Worm (Caenorhabditis elegans) whole organism, L1 larva: ENCODE data around the gene eif-2Bepsilon.

Experiments used
- C04F5.9 ChIP-seq: sonication (generic microtip); optimal IDR thresholded peaks from 2 replicates; lab custom pipeline; 2016; ENCODE audit warnings: missing genetic modification characterization, missing compliant biosample characterization
- C16A3.4 ChIP-seq: fragments of 150-350 bp; optimal IDR thresholded peaks from 2 replicates; lab custom pipeline; 2014; ENCODE audit warnings: missing biosample characterization, missing genetic modification characterization
- Y116A8C.19 ChIP-seq: sonication (generic microtip); optimal IDR thresholded peaks from 2 replicates; lab custom pipeline; 2016; ENCODE audit warnings: missing compliant biosample characterization, missing genetic modification characterization, borderline replicate concordance
- ceh-8 ChIP-seq: fragments of 200-800 bp; sonication (Bioruptor generic); optimal IDR thresholded peaks from 2 replicates; lab custom pipeline; 2018; ENCODE audit warnings: mild to moderate bottlenecking, missing genetic modification characterization, moderate library complexity, missing compliant biosample characterization
- dpl-1 ChIP-seq, 3 experiments: fragments of 150-350 bp in 2 of 3; sonication (generic microtip) in 1 of 3; optimal IDR thresholded peaks; 2 replicates each; lab custom pipeline; 2014 to 2017; ENCODE audit warnings: missing biosample characterization in 3 of 3, missing genetic modification characterization in 3 of 3, missing genetic modification reagents in 3 of 3
- efl-1 ChIP-seq, 4 experiments: fragments of 150-350 bp; optimal IDR thresholded peaks in 3 of 4; peaks in 1 of 4; 1 replicate in 1 of 4; 2 replicates in 3 of 4; lab custom pipeline; 2014; ENCODE audit warnings: missing biosample characterization in 2 of 4, missing genetic modification characterization in 2 of 4, missing genetic modification reagents in 2 of 4
- elt-2 ChIP-seq: sonication (generic microtip); optimal IDR thresholded peaks from 2 replicates; lab custom pipeline; 2016; ENCODE audit warnings: missing genetic modification characterization, mild to moderate bottlenecking, inconsistent platforms, missing compliant biosample characterization, missing genetic modification reagents
- elt-3 ChIP-seq, 6 experiments: fragments of 150-350 bp in 1 of 6; sonication (generic microtip); optimal IDR thresholded peaks; 2 replicates each; lab custom pipeline; 2017 to 2018; ENCODE audit warnings: missing biosample characterization in 6 of 6, missing genetic modification characterization in 6 of 6, inconsistent platforms in 1 of 6
- ets-5 ChIP-seq: fragments of 200-800 bp; sonication (Bioruptor generic); IDR thresholded peaks from 2 replicates; pipeline ENCODE4 v1.3.6; 2022; ENCODE audit warnings: missing genetic modification characterization, missing compliant biosample characterization
- fkh-4 ChIP-seq: sonication (generic microtip); optimal IDR thresholded peaks from 2 replicates; lab custom pipeline; 2016; ENCODE audit warnings: missing compliant biosample characterization, missing genetic modification characterization, borderline replicate concordance
- fkh-8 ChIP-seq: sonication (generic microtip); optimal IDR thresholded peaks from 2 replicates; lab custom pipeline; 2016; ENCODE audit warnings: mild to moderate bottlenecking, missing genetic modification characterization, missing compliant biosample characterization
- jun-1 ChIP-seq: fragments of 150-350 bp; optimal IDR thresholded peaks from 2 replicates; lab custom pipeline; 2014; ENCODE audit warnings: missing biosample characterization, missing genetic modification reagents, missing genetic modification characterization
- lin-35 ChIP-seq, 2 experiments: fragments of 150-350 bp; optimal IDR thresholded peaks; 2 replicates each; lab custom pipeline; 2014; ENCODE audit warnings: missing biosample characterization in 2 of 2, missing genetic modification characterization in 2 of 2, missing genetic modification reagents in 2 of 2
- mdl-1 ChIP-seq, 2 experiments: fragments of 150-350 bp; optimal IDR thresholded peaks; 2 replicates each; lab custom pipeline; 2014 to 2017; ENCODE audit warnings: missing biosample characterization in 2 of 2, missing genetic modification characterization in 2 of 2, inconsistent platforms in 1 of 2
- mef-2 ChIP-seq: fragments of 150-350 bp; optimal IDR thresholded peaks from 2 replicates; lab custom pipeline; 2014; ENCODE audit warnings: missing biosample characterization, missing genetic modification characterization
- mep-1 ChIP-seq: fragments of 150-350 bp; optimal IDR thresholded peaks from 2 replicates; lab custom pipeline; 2014; ENCODE audit warnings: missing biosample characterization, missing genetic modification characterization
- nhr-20 ChIP-seq: sonication (generic microtip); optimal IDR thresholded peaks from 2 replicates; lab custom pipeline; 2016; ENCODE audit warnings: mild to moderate bottlenecking, missing genetic modification characterization, missing compliant biosample characterization
- nhr-47 ChIP-seq: sonication (generic microtip); optimal IDR thresholded peaks from 2 replicates; lab custom pipeline; 2016; ENCODE audit warnings: mild to moderate bottlenecking, missing genetic modification characterization, moderate library complexity, missing compliant biosample characterization
- nhr-71 ChIP-seq: sonication (generic microtip); optimal IDR thresholded peaks from 2 replicates; lab custom pipeline; 2016; ENCODE audit warnings: mild to moderate bottlenecking, missing genetic modification characterization, moderate library complexity, missing compliant biosample characterization
- nhr-76 ChIP-seq: sonication (generic microtip); optimal IDR thresholded peaks from 2 replicates; lab custom pipeline; 2017; ENCODE audit warnings: missing biosample characterization, missing genetic modification characterization
- pag-3 ChIP-seq: sonication (generic microtip); optimal IDR thresholded peaks from 2 replicates; lab custom pipeline; 2017; ENCODE audit warnings: missing genetic modification characterization, mild to moderate bottlenecking, missing compliant biosample characterization, antibody characterized with exemption, borderline replicate concordance; ENCODE audit not compliant: insufficient read depth
- pax-3 ChIP-seq: fragments of 200-800 bp; sonication (Bioruptor generic); optimal IDR thresholded peaks from 2 replicates; lab custom pipeline; 2018; ENCODE audit warnings: mild to moderate bottlenecking, missing genetic modification characterization, moderate library complexity, missing compliant biosample characterization
- pqm-1 ChIP-seq: sonication (generic microtip); optimal IDR thresholded peaks from 3 replicates; lab custom pipeline; 2017; ENCODE audit warnings: missing biosample characterization, missing genetic modification characterization
- snu-23 ChIP-seq: sonication (generic microtip); optimal IDR thresholded peaks from 2 replicates; lab custom pipeline; 2016; ENCODE audit warnings: missing genetic modification characterization, missing compliant biosample characterization
- sox-4 ChIP-seq: sonication (generic microtip); optimal IDR thresholded peaks from 2 replicates; lab custom pipeline; 2016; ENCODE audit warnings: missing genetic modification characterization, missing compliant biosample characterization
- sup-37 ChIP-seq: fragments of 200-800 bp; sonication (Bioruptor generic); optimal IDR thresholded peaks from 2 replicates; lab custom pipeline; 2018; ENCODE audit warnings: mild to moderate bottlenecking, missing genetic modification characterization, missing compliant biosample characterization
- unc-130 ChIP-seq: fragments of 150-350 bp; optimal IDR thresholded peaks from 2 replicates; lab custom pipeline; 2017; ENCODE audit warnings: missing biosample characterization, missing genetic modification characterization, inconsistent platforms
- unc-62 ChIP-seq: fragments of 150-350 bp; optimal IDR thresholded peaks from 2 replicates; lab custom pipeline; 2014; ENCODE audit warnings: missing biosample characterization, missing genetic modification reagents, missing genetic modification characterization
- zag-1 ChIP-seq: fragments of 150-350 bp; optimal IDR thresholded peaks from 2 replicates; lab custom pipeline; 2014; ENCODE audit warnings: missing biosample characterization, missing genetic modification characterization
- ztf-11 ChIP-seq, 2 experiments: sonication (generic microtip); optimal IDR thresholded peaks; 2 replicates each; lab custom pipeline; 2016 to 2017; ENCODE audit warnings: missing genetic modification characterization in 2 of 2, missing biosample characterization in 1 of 2, missing compliant biosample characterization in 1 of 2
- ztf-4 ChIP-seq: fragments of 150-350 bp; optimal IDR thresholded peaks from 2 replicates; lab custom pipeline; 2014; ENCODE audit warnings: missing biosample characterization, missing genetic modification characterization

The eif-2Bepsilon gene

ce11 chrII:8616155-8616554 lies 45.5 kb upstream of the eif-2Bepsilon start:
- TF ChIP-seq efl-1 (optimal IDR thresholded peaks at IDR 0.05; lab: Kevin White, UChicago) (no peak), efl-1 (GFP tag; optimal IDR thresholded peaks at IDR 0.05 in 1 of 2; lab: Kevin White, UChicago) (peak in 1 of 2 experiments; percentile 12), sup-37 (GFP tag; lab: Kevin White, UChicago) (no peak), unc-130 (tag; lab: Kevin White, UChicago) (no peak), nhr-71 (tag; lab: Kevin White, UChicago) (no peak), nhr-47 (tag; lab: Kevin White, UChicago) (no peak)
- TF ChIP-seq, all 84 proteins: peak for 1

- TF ChIP-seq C04F5.9 = no peak
- TF ChIP-seq snu-23 (GFP tag; lab: Kevin White, UChicago) = no peak
- no peak for TF ChIP-seq pag-3 (tag; lab: Kevin White, UChicago)
- no peak for TF ChIP-seq elt-3 (tag; optimal IDR thresholded peaks at IDR 0.05; lab: Kevin White, UChicago)
- no peak for TF ChIP-seq mep-1
- no peak for TF ChIP-seq lin-35 (GFP tag; optimal IDR thresholded peaks at IDR 0.05; lab: Kevin White, UChicago)
- no peak for TF ChIP-seq ceh-8 (GFP tag; lab: Kevin White, UChicago)
- no peak for TF ChIP-seq fkh-8 (tag; lab: Kevin White, UChicago)
- TF ChIP-seq fkh-4 (tag; lab: Kevin White, UChicago) = no peak
- no peak for TF ChIP-seq pqm-1
- no peak for TF ChIP-seq unc-62 (GFP tag; lab: Kevin White, UChicago)
- TF ChIP-seq jun-1 (tag; lab: Kevin White, UChicago) = no peak
- TF ChIP-seq C16A3.4 (tag; lab: Kevin White, UChicago) = no peak
- TF ChIP-seq sox-4 (tag; lab: Kevin White, UChicago) = no peak
Measured at ce11 chrII:8617516-8617915, 44.2 kb upstream of the eif-2Bepsilon start, which contains the start of gene chhy-1. Gene chhy-1 (minus strand): TSS chrII:8617616.

- TF ChIP-seq mef-2 (tag; lab: Kevin White, UChicago) (no peak), dpl-1 (GFP tag; optimal IDR thresholded peaks at IDR 0.05; lab: Kevin White, UChicago) (peak in 1 of 3 experiments; percentile 4)
- TF ChIP-seq, all 84 proteins: peak for 1
Measured at ce11 chrII:8621883-8622282, 39.8 kb upstream of the eif-2Bepsilon start, which contains the start of gene T22C8.3. Gene T22C8.3 (minus strand): TSS chrII:8621983.

ce11 chrII:8623396-8623795 lies 38.3 kb upstream of the eif-2Bepsilon start, which contains the start of gene T22C8.4:
Gene T22C8.4 (minus strand): TSS chrII:8623496.
- TF ChIP-seq ets-5 (GFP tag; lab: Robert Waterston, UW) (no peak), unc-130 (tag; lab: Kevin White, UChicago) (no peak)

- peak; percentile 89 for TF ChIP-seq pqm-1
- peak in 1 of 2 experiments; percentile 21 for TF ChIP-seq lin-35 (GFP tag; optimal IDR thresholded peaks at IDR 0.05; lab: Kevin White, UChicago)
- no peak for TF ChIP-seq ets-5 (GFP tag; lab: Robert Waterston, UW)
- TF ChIP-seq Y116A8C.19 = no peak
- peak; percentile 34 for TF ChIP-seq jun-1 (tag; lab: Kevin White, UChicago)
- TF ChIP-seq elt-2 (tag; lab: Kevin White, UChicago) = peak; percentile 91
- TF ChIP-seq efl-1 (optimal IDR thresholded peaks at IDR 0.05; lab: Kevin White, UChicago) = no peak
- TF ChIP-seq efl-1 (GFP tag; optimal IDR thresholded peaks at IDR 0.05 in 1 of 2; lab: Kevin White, UChicago) = peak in 1 of 2 experiments; percentile 88
Measured at ce11 chrII:8625163-8625562, 36.5 kb upstream of the eif-2Bepsilon start, which contains the start of gene sptf-2. Gene sptf-2 (plus strand): TSS chrII:8625459.

ce11 chrII:8626598-8626997 lies 35.1 kb upstream of the eif-2Bepsilon start:
- TF ChIP-seq nhr-47 (tag; lab: Kevin White, UChicago) (no peak), ztf-4 (no peak), efl-1 (optimal IDR thresholded peaks at IDR 0.05; lab: Kevin White, UChicago) (no peak), efl-1 (GFP tag; optimal IDR thresholded peaks at IDR 0.05 in 1 of 2; lab: Kevin White, UChicago) (peak in 1 of 2 experiments; percentile 51), elt-2 (tag; lab: Kevin White, UChicago) (no peak)

- TF ChIP-seq nhr-76 (tag; lab: Kevin White, UChicago) (no peak), nhr-20 (tag; lab: Kevin White, UChicago) (no peak), ztf-4 (no peak), sox-4 (tag; lab: Kevin White, UChicago) (no peak), mef-2 (tag; lab: Kevin White, UChicago) (no peak), pax-3 (no peak), mdl-1 (tag; optimal IDR thresholded peaks at IDR 0.05; lab: Kevin White, UChicago) (no peak), zag-1 (tag; lab: Kevin White, UChicago) (no peak), lin-35 (GFP tag; optimal IDR thresholded peaks at IDR 0.05; lab: Kevin White, UChicago) (no peak), nhr-47 (tag; lab: Kevin White, UChicago) (no peak), ztf-11 (tag; optimal IDR thresholded peaks at IDR 0.05; lab: Kevin White, UChicago) (no peak)
Measured at ce11 chrII:8627907-8628306, 33.8 kb upstream of the eif-2Bepsilon start.
